Worm (Caenorhabditis elegans) whole organism, L4/young adult: ENCODE measurements around the gene Y50E8A.10.
"Not testable (repeated sequence)": the region's sequence is repeated elsewhere in the genome, so short reads cannot be mapped to it uniquely, and the experiment has no call there.

ENCODE experiments used
- W03F9.2 ChIP-seq: fragments of 150-350 bp; optimal IDR thresholded peaks from 2 replicates; lab custom pipeline; 2014; ENCODE audit warnings: missing biosample characterization, missing genetic modification characterization
- dao-5 ChIP-seq: sonication (generic microtip); optimal IDR thresholded peaks from 2 replicates; lab custom pipeline; 2016; ENCODE audit warnings: missing genotype, missing genetic modification characterization, moderate library complexity, missing compliant biosample characterization
- him-1 ChIP-seq: sonication (generic microtip); optimal IDR thresholded peaks from 2 replicates; lab custom pipeline; 2016; ENCODE audit warnings: missing genotype, missing genetic modification reagents, missing genetic modification characterization, missing compliant biosample characterization

Y50E8A.10 gene

ce11 chrV:14779644-14780043 lies at the start of gene Y50E8A.10, which contains the start of gene scrm-7:
Gene Y50E8A.10, plus strand, starts transcription at chrV:14779996.
Gene scrm-7, minus strand, starts transcription at chrV:14779744.
- TF ChIP-seq him-1 (tag; lab: Kevin White, UChicago) (no peak), W03F9.2 (tag; lab: Kevin White, UChicago) (no peak), dao-5 (tag; lab: Kevin White, UChicago) (no peak)

ce11 chrV:14734187-14734765 lies 45.5 kb upstream of the Y50E8A.10 start, which contains the start of gene unc-61:
Gene unc-61, minus strand, starts transcription at chrV:14734237.
- no peak for TF ChIP-seq dao-5 (tag; lab: Kevin White, UChicago)
- TF ChIP-seq W03F9.2 (tag; lab: Kevin White, UChicago): no peak
- TF ChIP-seq him-1 (tag; lab: Kevin White, UChicago): no peak

ce11 chrV:14736851-14737250 lies 42.9 kb upstream of the Y50E8A.10 start, which contains the start of gene Y50E8A.5:
Gene Y50E8A.5, minus strand, starts transcription at chrV:14736951.
- no peak for TF ChIP-seq him-1 (tag; lab: Kevin White, UChicago)
- no peak for TF ChIP-seq dao-5 (tag; lab: Kevin White, UChicago)
- no peak for TF ChIP-seq W03F9.2 (tag; lab: Kevin White, UChicago)

- TF ChIP-seq W03F9.2 (tag; lab: Kevin White, UChicago): no peak
- no peak for TF ChIP-seq him-1 (tag; lab: Kevin White, UChicago)
- TF ChIP-seq dao-5 (tag; lab: Kevin White, UChicago): no peak
Measured at ce11 chrV:14741233-14741632, 38.6 kb upstream of the Y50E8A.10 start, which contains the start of gene Y50E8A.6. Gene Y50E8A.6, minus strand, starts transcription at chrV:14741333.

ce11 chrV:14744824-14745223 lies 35.0 kb upstream of the Y50E8A.10 start:
- no peak for TF ChIP-seq him-1 (tag; lab: Kevin White, UChicago)
- TF ChIP-seq dao-5 (tag; lab: Kevin White, UChicago): no peak
- no peak for TF ChIP-seq W03F9.2 (tag; lab: Kevin White, UChicago)

ce11 chrV:14746975-14747374 lies 32.8 kb upstream of the Y50E8A.10 start:
- TF ChIP-seq W03F9.2 (tag; lab: Kevin White, UChicago) (no peak), dao-5 (tag; lab: Kevin White, UChicago) (no peak), him-1 (tag; lab: Kevin White, UChicago) (no peak)

- no peak for TF ChIP-seq W03F9.2 (tag; lab: Kevin White, UChicago)
- no peak for TF ChIP-seq him-1 (tag; lab: Kevin White, UChicago)
- no peak for TF ChIP-seq dao-5 (tag; lab: Kevin White, UChicago)
Measured at ce11 chrV:14748608-14749137, 31.1 kb upstream of the Y50E8A.10 start, which contains the start of the genes lipl-8 and Y50E8A.22. Gene lipl-8, minus strand, starts transcription at chrV:14748708. Gene Y50E8A.22, minus strand, starts transcription at chrV:14749087.

- not testable (repeated sequence) for TF ChIP-seq W03F9.2, him-1, dao-5 (tag; lab: Kevin White, UChicago)
Measured at ce11 chrV:14750357-14750756, 29.4 kb upstream of the Y50E8A.10 start, which contains the start of gene nspa-10. Gene nspa-10, minus strand, starts transcription at chrV:14750457.

ce11 chrV:14762563-14762962 lies 17.2 kb upstream of the Y50E8A.10 start:
- TF ChIP-seq W03F9.2 (tag; lab: Kevin White, UChicago) (no peak), dao-5 (tag; lab: Kevin White, UChicago) (no peak), him-1 (tag; lab: Kevin White, UChicago) (no peak)

ce11 chrV:14763582-14763981 lies 16.2 kb upstream of the Y50E8A.10 start:
- TF ChIP-seq him-1 (tag; lab: Kevin White, UChicago) (no peak), dao-5 (tag; lab: Kevin White, UChicago) (no peak), W03F9.2 (tag; lab: Kevin White, UChicago) (no peak)

ce11 chrV:14773048-14773447 lies 6.7 kb upstream of the Y50E8A.10 start, which contains the start of gene haf-7:
Gene haf-7, plus strand, starts transcription at chrV:14773258.
- no peak for TF ChIP-seq dao-5 (tag; lab: Kevin White, UChicago)
- TF ChIP-seq W03F9.2 (tag; lab: Kevin White, UChicago): no peak
- no peak for TF ChIP-seq him-1 (tag; lab: Kevin White, UChicago)

ce11 chrV:14781130-14781529 lies 1.3 kb downstream of the Y50E8A.10 start, which contains the start of gene Y50E8A.11:
Gene Y50E8A.11, plus strand, starts transcription at chrV:14781430.
- no peak for TF ChIP-seq W03F9.2 (tag; lab: Kevin White, UChicago)
- TF ChIP-seq dao-5 (tag; lab: Kevin White, UChicago): no peak
- no peak for TF ChIP-seq him-1 (tag; lab: Kevin White, UChicago)

ce11 chrV:14784160-14784774 lies 4.5 kb downstream of the Y50E8A.10 start, which contains the start of gene Y50E8A.12:
Gene Y50E8A.12, minus strand, starts transcription at chrV:14784210.
- no peak for TF ChIP-seq W03F9.2 (tag; lab: Kevin White, UChicago)
- TF ChIP-seq him-1 (tag; lab: Kevin White, UChicago): no peak
- TF ChIP-seq dao-5 (tag; lab: Kevin White, UChicago): no peak
